Fruit fly (Drosophila melanogaster) whole organism, embryonic: ENCODE measurements around the gene CG43925.
A peak's percentile ranks its signal among the peaks of the same experiment; 100 is the strongest.

Source experiments
- Adf1 ChIP-seq: fragments of 200-800 bp; sonication (Bioruptor generic); IDR thresholded peaks from 2 replicates; pipeline ENCODE4 v1.3.6; 2022; ENCODE audit warnings: missing biosample characterization, missing genetic modification characterization
- CG13424 ChIP-seq: fragments of 200-800 bp; sonication (Bioruptor generic); optimal IDR thresholded peaks from 2 replicates; lab custom pipeline; 2019; ENCODE audit warnings: missing biosample characterization, mild to moderate bottlenecking, missing genetic modification characterization, moderate library complexity
- CG14965 ChIP-seq: fragments of 200-800 bp; sonication (Bioruptor generic); optimal IDR thresholded peaks from 2 replicates; lab custom pipeline; 2016; ENCODE audit warnings: missing biosample characterization, missing genetic modification characterization, borderline replicate concordance
- CG1529 ChIP-seq: fragments of 200-800 bp; sonication (Bioruptor generic); optimal IDR thresholded peaks from 3 replicates; lab custom pipeline; 2018; ENCODE audit warnings: missing biosample characterization, missing genetic modification characterization
- CG1603 ChIP-seq: fragments of 200-800 bp; sonication (Bioruptor generic); optimal IDR thresholded peaks from 2 replicates; lab custom pipeline; 2019; ENCODE audit warnings: missing biosample characterization, mild to moderate bottlenecking, missing genetic modification characterization, moderate library complexity
- CG16779 ChIP-seq: fragments of 200-800 bp; sonication (Bioruptor generic); IDR thresholded peaks from 2 replicates; pipeline ENCODE4 v1.3.6; 2022; ENCODE audit warnings: missing biosample characterization, missing genetic modification characterization
- CG16863 ChIP-seq: fragments of 200-800 bp; sonication (Bioruptor generic); optimal IDR thresholded peaks from 3 replicates; lab custom pipeline; 2016; ENCODE audit warnings: missing biosample characterization, missing genetic modification characterization
- CG17912 ChIP-seq: fragments of 200-800 bp; sonication (Bioruptor generic); optimal IDR thresholded peaks from 2 replicates; lab custom pipeline; 2018; ENCODE audit warnings: missing biosample characterization, mild to moderate bottlenecking, missing genetic modification characterization
- CG1832 ChIP-seq: fragments of 200-800 bp; sonication (Bioruptor generic); optimal IDR thresholded peaks from 2 replicates; lab custom pipeline; 2017; ENCODE audit warnings: missing biosample characterization, mild to moderate bottlenecking, missing genetic modification characterization, inconsistent platforms
- CG2202 ChIP-seq: fragments of 200-800 bp; sonication (Bioruptor generic); optimal IDR thresholded peaks from 2 replicates; lab custom pipeline; 2018; ENCODE audit warnings: missing biosample characterization, mild to moderate bottlenecking, missing genetic modification characterization
- CG30431 ChIP-seq: fragments of 200-800 bp; sonication (Bioruptor generic); optimal IDR thresholded peaks from 2 replicates; lab custom pipeline; 2017; ENCODE audit warnings: missing biosample characterization, missing genetic modification characterization
- CG31441 ChIP-seq: fragments of 200-800 bp; sonication (Bioruptor generic); IDR thresholded peaks from 2 replicates; pipeline ENCODE4 v1.3.6; 2022; ENCODE audit warnings: missing biosample characterization, missing genetic modification characterization
- CG34224 ChIP-seq: fragments of 200-800 bp; sonication (Bioruptor generic); IDR thresholded peaks from 3 replicates; pipeline ENCODE4 v1.3.6; 2022; ENCODE audit warnings: missing biosample characterization, missing genetic modification characterization; ENCODE audit not compliant: partially characterized antibody
- CG4360 ChIP-seq: fragments of 200-800 bp; sonication (Bioruptor generic); IDR thresholded peaks from 2 replicates; pipeline ENCODE4 v1.3.6; 2022; ENCODE audit warnings: missing biosample characterization, missing genetic modification characterization
- CG4424 ChIP-seq: fragments of 200-800 bp; sonication (Bioruptor generic); optimal IDR thresholded peaks from 3 replicates; lab custom pipeline; 2016; ENCODE audit warnings: missing biosample characterization, missing genetic modification characterization
- CG6813 ChIP-seq: fragments of 200-800 bp; sonication (Bioruptor generic); optimal IDR thresholded peaks from 2 replicates; lab custom pipeline; 2017; ENCODE audit warnings: missing biosample characterization, missing genetic modification characterization, mild to moderate bottlenecking, moderate library complexity, missing genetic modification reagents
- CG7357 ChIP-seq: fragments of 200-800 bp; sonication (Bioruptor generic); IDR thresholded peaks from 3 replicates; pipeline ENCODE4 v1.3.6; 2022; ENCODE audit warnings: missing biosample characterization, missing genetic modification characterization
- CG7556 ChIP-seq: fragments of 200-800 bp; sonication (Bioruptor generic); optimal IDR thresholded peaks from 2 replicates; lab custom pipeline; 2017; ENCODE audit warnings: missing biosample characterization, mild to moderate bottlenecking, missing genetic modification characterization
- CG7839 ChIP-seq: fragments of 200-800 bp; sonication (Bioruptor generic); optimal IDR thresholded peaks from 3 replicates; lab custom pipeline; 2018; ENCODE audit warnings: missing biosample characterization, mild to moderate bottlenecking, missing genetic modification characterization, moderate library complexity
- CG8089 ChIP-seq: fragments of 200-800 bp; sonication (Bioruptor generic); optimal IDR thresholded peaks from 3 replicates; lab custom pipeline; 2016; ENCODE audit warnings: missing biosample characterization, missing genetic modification characterization
- CG9437 ChIP-seq: fragments of 200-800 bp; sonication (Bioruptor generic); optimal IDR thresholded peaks from 2 replicates; lab custom pipeline; 2018; ENCODE audit warnings: missing biosample characterization, mild to moderate bottlenecking, missing genetic modification characterization
- CG9817 ChIP-seq: fragments of 200-800 bp; sonication (Bioruptor generic); optimal IDR thresholded peaks from 2 replicates; lab custom pipeline; 2018; ENCODE audit warnings: missing biosample characterization, mild to moderate bottlenecking, missing genetic modification characterization, moderate library complexity
- Dek ChIP-seq: fragments of 200-800 bp; sonication (Bioruptor generic); optimal IDR thresholded peaks from 3 replicates; lab custom pipeline; 2019; ENCODE audit warnings: missing biosample characterization, mild to moderate bottlenecking, missing genetic modification characterization, moderate library complexity
- Dip3 ChIP-seq: fragments of 200-800 bp; sonication (Bioruptor generic); optimal IDR thresholded peaks from 3 replicates; lab custom pipeline; 2016; ENCODE audit warnings: missing biosample characterization, missing genetic modification characterization
- Doc2 ChIP-seq: fragments of 200-800 bp; sonication (Bioruptor generic); IDR thresholded peaks from 2 replicates; pipeline ENCODE4 v1.3.6; 2022; ENCODE audit warnings: missing biosample characterization, missing genetic modification characterization
- HLHmδ ChIP-seq: fragments of 200-800 bp; sonication (Bioruptor generic); optimal IDR thresholded peaks from 2 replicates; lab custom pipeline; 2018; ENCODE audit warnings: missing biosample characterization, mild to moderate bottlenecking, missing genetic modification characterization, moderate library complexity
- Trl ChIP-seq, 3 experiments: fragments of >200 bp in 2 of 3; fragments of 200-800 bp in 1 of 3; sonication (Bioruptor generic) in 1 of 3; optimal IDR thresholded peaks; 2 replicates in 1 of 3; 3 replicates in 2 of 3; lab custom pipeline; 2016 to 2017; ENCODE audit warnings: missing biosample characterization in 1 of 3, missing genetic modification characterization in 1 of 3
- Usf ChIP-seq: fragments of 200-800 bp; sonication (Bioruptor generic); optimal IDR thresholded peaks from 2 replicates; lab custom pipeline; 2017; ENCODE audit warnings: missing genotype, missing biosample characterization, missing genetic modification characterization
- ab ChIP-seq: fragments of 200-800 bp; sonication (Bioruptor generic); optimal IDR thresholded peaks from 2 replicates; lab custom pipeline; 2016; ENCODE audit warnings: missing biosample characterization, missing genetic modification characterization
- aop ChIP-seq: fragments of 200-800 bp; sonication (Bioruptor generic); IDR thresholded peaks from 2 replicates; pipeline ENCODE4 v1.3.6; 2022; ENCODE audit warnings: missing biosample characterization, missing genetic modification characterization
- bab2 ChIP-seq: fragments of 200-800 bp; sonication (Bioruptor generic); optimal IDR thresholded peaks from 2 replicates; lab custom pipeline; 2016; ENCODE audit warnings: missing biosample characterization, missing genetic modification characterization
- bcd ChIP-seq: fragments of 200-800 bp; sonication (Bioruptor generic); optimal IDR thresholded peaks from 2 replicates; lab custom pipeline; 2017; ENCODE audit warnings: missing biosample characterization, mild to moderate bottlenecking, missing genetic modification characterization
- chn ChIP-seq: fragments of 200-800 bp; sonication (Bioruptor generic); optimal IDR thresholded peaks from 2 replicates; lab custom pipeline; 2016; ENCODE audit warnings: missing biosample characterization, missing genetic modification characterization
- cwo ChIP-seq: fragments of 200-800 bp; sonication (Bioruptor generic); optimal IDR thresholded peaks from 3 replicates; lab custom pipeline; 2017; ENCODE audit warnings: missing biosample characterization, missing genetic modification characterization, mild to moderate bottlenecking, moderate library complexity, missing genetic modification reagents
- danr ChIP-seq: fragments of 200-800 bp; sonication (Bioruptor generic); IDR thresholded peaks from 2 replicates; pipeline ENCODE4 v1.3.6; 2022; ENCODE audit warnings: missing biosample characterization, missing genetic modification characterization
- fd96Cb ChIP-seq: fragments of 200-800 bp; sonication (Bioruptor generic); optimal IDR thresholded peaks from 2 replicates; lab custom pipeline; 2018; ENCODE audit warnings: missing biosample characterization, mild to moderate bottlenecking, missing genetic modification characterization, moderate library complexity
- fru ChIP-seq: fragments of >200 bp; optimal IDR thresholded peaks from 2 replicates; lab custom pipeline; 2017
- hbn ChIP-seq: fragments of 200-800 bp; sonication (Bioruptor generic); IDR thresholded peaks from 2 replicates; pipeline ENCODE4 v1.3.6; 2022; ENCODE audit warnings: missing biosample characterization, missing genetic modification characterization; ENCODE audit not compliant: partially characterized antibody
- jumu ChIP-seq: fragments of 200-800 bp; sonication (Bioruptor generic); optimal IDR thresholded peaks from 3 replicates; lab custom pipeline; 2016; ENCODE audit warnings: missing biosample characterization, missing genetic modification characterization
- maf-S ChIP-seq: fragments of 200-800 bp; sonication (Bioruptor generic); optimal IDR thresholded peaks from 2 replicates; lab custom pipeline; 2016; ENCODE audit warnings: missing biosample characterization, missing genetic modification characterization
- onecut ChIP-seq: fragments of 200-800 bp; sonication (Bioruptor generic); IDR thresholded peaks from 2 replicates; pipeline ENCODE4 v1.3.6; 2022; ENCODE audit warnings: missing biosample characterization, missing genetic modification characterization
- org-1 ChIP-seq: fragments of 200-800 bp; sonication (Bioruptor generic); optimal IDR thresholded peaks from 2 replicates; lab custom pipeline; 2017; ENCODE audit warnings: missing biosample characterization, missing genetic modification characterization
- p53 ChIP-seq: fragments of 200-800 bp; sonication (Bioruptor generic); optimal IDR thresholded peaks from 2 replicates; lab custom pipeline; 2016; ENCODE audit warnings: missing biosample characterization, missing genetic modification characterization
- ranshi ChIP-seq: fragments of 200-800 bp; sonication (Bioruptor generic); IDR thresholded peaks from 2 replicates; pipeline ENCODE4 v1.3.6; 2022; ENCODE audit warnings: missing biosample characterization, missing genetic modification characterization
- repo ChIP-seq: fragments of 200-800 bp; sonication (Bioruptor generic); optimal IDR thresholded peaks from 2 replicates; lab custom pipeline; 2016; ENCODE audit warnings: missing biosample characterization, missing genetic modification characterization
- sens-2 ChIP-seq: fragments of 200-800 bp; sonication (Bioruptor generic); IDR thresholded peaks from 2 replicates; pipeline ENCODE4 v1.3.6; 2022; ENCODE audit warnings: missing biosample characterization, missing genetic modification characterization
- slou ChIP-seq: fragments of 200-800 bp; sonication (Bioruptor generic); optimal IDR thresholded peaks from 3 replicates; lab custom pipeline; 2016; ENCODE audit warnings: missing biosample characterization, missing genetic modification characterization
- toy ChIP-seq: fragments of 200-800 bp; sonication (Bioruptor generic); IDR thresholded peaks from 2 replicates; pipeline ENCODE4 v1.3.6; 2022; ENCODE audit warnings: missing biosample characterization, missing genetic modification characterization
- trem ChIP-seq: fragments of 200-800 bp; optimal IDR thresholded peaks from 3 replicates; lab custom pipeline; 2019; ENCODE audit warnings: missing biosample characterization, mild to moderate bottlenecking, missing genetic modification characterization, moderate library complexity

Gene CG43925

dm6 chr2L:13164994-13165801, 11.0 kb upstream of the CG43925 start, which contains the start of gene Sirt1 (continued):
- no peak for TF ChIP-seq Adf1 (GFP tag; lab: Robert Waterston, UW)
- TF ChIP-seq CG8089, result peak; percentile 4
- no peak for TF ChIP-seq ab (GFP tag; lab: Kevin White, UChicago)
- TF ChIP-seq CG14965 (GFP tag; lab: Kevin White, UChicago), result no peak
- TF ChIP-seq CG1832 (GFP tag; lab: Kevin White, UChicago), result no peak
- TF ChIP-seq CG2202, result peak; percentile 40
- TF ChIP-seq CG7556 (GFP tag; lab: Kevin White, UChicago), result peak; percentile 92
- peak; percentile 57 for TF ChIP-seq CG16863 (GFP tag; lab: Kevin White, UChicago)
- TF ChIP-seq CG1529 (GFP tag; lab: Kevin White, UChicago), result peak; percentile 65
- TF ChIP-seq CG9437 (GFP tag; lab: Kevin White, UChicago), result peak; percentile 94
- TF ChIP-seq chn (GFP tag; lab: Kevin White, UChicago), result peak; percentile 35
- TF ChIP-seq danr (GFP tag; lab: Robert Waterston, UW), result no peak; the same call in 1 of the 2 replicates
- TF ChIP-seq CG30431 (GFP tag; lab: Kevin White, UChicago), result peak; percentile 77
- TF ChIP-seq CG31441 (GFP tag; lab: Robert Waterston, UW), result peak; percentile 92
- no peak for TF ChIP-seq CG4360 (GFP tag; lab: Robert Waterston, UW)
- no peak for TF ChIP-seq repo
- no peak for TF ChIP-seq p53 (GFP tag; lab: Kevin White, UChicago)
- TF ChIP-seq toy (GFP tag; lab: Robert Waterston, UW), result no peak; the same call in 1 of the 2 replicates
- no peak for TF ChIP-seq aop
- TF ChIP-seq cwo (GFP tag; lab: Kevin White, UChicago), result peak; percentile 72
- peak; percentile 22 for TF ChIP-seq jumu (GFP tag; lab: Kevin White, UChicago)
- TF ChIP-seq CG16779, result 0 out of 2 replicates have a peak, but pooled peaks have one; percentile 21
- TF ChIP-seq ranshi (GFP tag; lab: Robert Waterston, UW), result peak; percentile 63
- no peak for TF ChIP-seq CG17912 (GFP tag; lab: Kevin White, UChicago)
- peak; percentile 61 for TF ChIP-seq trem
- TF ChIP-seq CG34224 (GFP tag; lab: Robert Waterston, UW), result peak; percentile 45; the same call in 1 of the 3 replicates
- TF ChIP-seq bab2 (GFP tag; lab: Kevin White, UChicago), result peak; percentile 68
- TF ChIP-seq fd96Cb, result peak; percentile 88
- peak; percentile 73 for TF ChIP-seq CG6813 (GFP tag; lab: Kevin White, UChicago)
- peak; percentile 93 for TF ChIP-seq CG13424
- TF ChIP-seq Trl (optimal IDR thresholded peaks at IDR 0.05; lab: Kevin White, UChicago), result no peak
- TF ChIP-seq Trl (GFP tag; optimal IDR thresholded peaks at IDR 0.05; lab: Kevin White, UChicago), result peak; percentile 14
- TF ChIP-seq Dip3 (GFP tag; lab: Kevin White, UChicago), result peak; percentile 43
- peak; percentile 90 for TF ChIP-seq CG4424
- TF ChIP-seq onecut (GFP tag; lab: Robert Waterston, UW), result peak; percentile 51
- TF ChIP-seq CG1603, result no peak
- peak; percentile 79 for TF ChIP-seq slou
- TF ChIP-seq bcd, result peak; percentile 91
- TF ChIP-seq CG9817 (tag; lab: Kevin White, UChicago), result peak; percentile 84
- peak; percentile 88 for TF ChIP-seq Usf
- TF ChIP-seq CG7357 (GFP tag; lab: Robert Waterston, UW), result peak; percentile 83
- TF ChIP-seq CG7839 (tag; lab: Kevin White, UChicago), result peak; percentile 95
- TF ChIP-seq maf-S (GFP tag; lab: Kevin White, UChicago), result no peak
- 0 out of 2 replicates have a peak, but pooled peaks have one; percentile 8 for TF ChIP-seq sens-2 (GFP tag; lab: Robert Waterston, UW)
- TF ChIP-seq hbn, result no peak
- peak; percentile 72 for TF ChIP-seq org-1 (GFP tag; lab: Kevin White, UChicago)
- peak; percentile 32 for TF ChIP-seq HLHmδ (GFP tag; lab: Kevin White, UChicago)
- TF ChIP-seq fru, result no peak
- TF ChIP-seq Dek (tag; lab: Kevin White, UChicago), result peak; percentile 86
- TF ChIP-seq Doc2, result peak; percentile 8; the same call in 1 of the 2 replicates
